Fruit fly (Drosophila melanogaster) whole organism, prepupa: ENCODE results near the gene SPARC.

Experiments used
- CG10631 ChIP-seq: fragments of 200-800 bp; sonication (Bioruptor generic); optimal IDR thresholded peaks from 2 replicates; lab custom pipeline; 2016; ENCODE audit warnings: missing biosample characterization, missing genetic modification characterization
- CG10669 ChIP-seq: fragments of 200-800 bp; sonication (Bioruptor generic); optimal IDR thresholded peaks from 3 replicates; lab custom pipeline; 2018; ENCODE audit warnings: missing biosample characterization, mild to moderate bottlenecking, missing genetic modification characterization, moderate library complexity
- CG11294 ChIP-seq: fragments of 200-800 bp; sonication (Bioruptor generic); IDR thresholded peaks from 2 replicates; pipeline ENCODE4 v1.3.6; 2022; ENCODE audit warnings: missing biosample characterization, missing genetic modification characterization
- CG11762 ChIP-seq: fragments of 200-800 bp; sonication (Bioruptor generic); optimal IDR thresholded peaks from 3 replicates; lab custom pipeline; 2016; ENCODE audit warnings: missing biosample characterization, missing genetic modification characterization; ENCODE audit not compliant: insufficient read depth
- CG11902 ChIP-seq: fragments of 200-800 bp; sonication (Bioruptor generic); optimal IDR thresholded peaks from 3 replicates; lab custom pipeline; 2016; ENCODE audit warnings: missing biosample characterization, missing genetic modification characterization
- CG15336 ChIP-seq: fragments of 200-800 bp; sonication (Bioruptor generic); IDR thresholded peaks from 2 replicates; pipeline ENCODE4 v1.3.6; 2022; ENCODE audit warnings: missing biosample characterization, missing genetic modification characterization
- CG1621 ChIP-seq: fragments of 200-800 bp; sonication (Bioruptor generic); optimal IDR thresholded peaks from 3 replicates; lab custom pipeline; 2018; ENCODE audit warnings: missing biosample characterization, mild to moderate bottlenecking, missing genetic modification characterization
- CG16779 ChIP-seq: fragments of 200-800 bp; sonication (Bioruptor generic); optimal IDR thresholded peaks from 3 replicates; lab custom pipeline; 2017; ENCODE audit warnings: missing biosample characterization, mild to moderate bottlenecking, missing genetic modification characterization
- CG31627 ChIP-seq: fragments of 200-800 bp; sonication (Bioruptor generic); optimal IDR thresholded peaks from 3 replicates; lab custom pipeline; 2016; ENCODE audit warnings: missing biosample characterization, missing genetic modification characterization
- CG32006 ChIP-seq: fragments of 200-800 bp; sonication (Bioruptor generic); optimal IDR thresholded peaks from 3 replicates; lab custom pipeline; 2017; ENCODE audit warnings: missing biosample characterization, mild to moderate bottlenecking, missing genetic modification characterization
- CG34406 ChIP-seq: fragments of 200-800 bp; sonication (Bioruptor generic); optimal IDR thresholded peaks from 3 replicates; lab custom pipeline; 2016; ENCODE audit warnings: missing biosample characterization, missing genetic modification characterization
- CG3919 ChIP-seq: fragments of 200-800 bp; sonication (Bioruptor generic); optimal IDR thresholded peaks from 3 replicates; lab custom pipeline; 2016; ENCODE audit warnings: missing biosample characterization, missing genetic modification characterization
- CG4318 ChIP-seq: fragments of 200-800 bp; sonication (Bioruptor generic); optimal IDR thresholded peaks from 3 replicates; lab custom pipeline; 2017; ENCODE audit warnings: missing biosample characterization, mild to moderate bottlenecking, missing genetic modification characterization
- CG6163 ChIP-seq: fragments of 200-800 bp; sonication (Bioruptor generic); IDR thresholded peaks from 3 replicates; pipeline ENCODE4 v1.3.6; 2022; ENCODE audit warnings: missing biosample characterization, missing genetic modification characterization
- CG6276 ChIP-seq: fragments of 200-800 bp; sonication (Bioruptor generic); optimal IDR thresholded peaks from 2 replicates; lab custom pipeline; 2017; ENCODE audit warnings: missing biosample characterization, mild to moderate bottlenecking, missing genetic modification characterization
- CG6808 ChIP-seq: fragments of 200-800 bp; sonication (Bioruptor generic); optimal IDR thresholded peaks from 3 replicates; lab custom pipeline; 2017; ENCODE audit warnings: missing biosample characterization, missing genetic modification characterization, mild to moderate bottlenecking, moderate library complexity, missing genetic modification reagents
- CG6854 ChIP-seq: fragments of 200-800 bp; sonication (Bioruptor generic); optimal IDR thresholded peaks from 2 replicates; lab custom pipeline; 2017; ENCODE audit warnings: missing biosample characterization, mild to moderate bottlenecking, missing genetic modification characterization
- CG7368 ChIP-seq: fragments of 200-800 bp; sonication (Bioruptor generic); optimal IDR thresholded peaks from 3 replicates; lab custom pipeline; 2016; ENCODE audit warnings: missing biosample characterization, missing genetic modification characterization
- CG8119 ChIP-seq: fragments of 200-800 bp; sonication (Bioruptor generic); IDR thresholded peaks from 3 replicates; pipeline ENCODE4 v1.3.6; 2022; ENCODE audit warnings: missing biosample characterization, missing genetic modification characterization
- CG8319 ChIP-seq: fragments of 200-800 bp; sonication (Bioruptor generic); optimal IDR thresholded peaks from 3 replicates; lab custom pipeline; 2016; ENCODE audit warnings: missing biosample characterization, missing genetic modification characterization
- CG8632 ChIP-seq: fragments of 200-800 bp; sonication (Bioruptor generic); optimal IDR thresholded peaks from 3 replicates; lab custom pipeline; 2016; ENCODE audit warnings: missing biosample characterization, missing genetic modification characterization
- CG9139 ChIP-seq: fragments of 200-800 bp; sonication (Bioruptor generic); optimal IDR thresholded peaks from 3 replicates; lab custom pipeline; 2017; ENCODE audit warnings: missing biosample characterization, mild to moderate bottlenecking, missing genetic modification characterization
- Eip78C ChIP-seq: fragments of 200-800 bp; sonication (Bioruptor generic); peaks from one replicate; lab custom pipeline; 2016; ENCODE audit warnings: missing biosample characterization, missing genetic modification characterization
- Eip93F ChIP-seq: fragments of 200-800 bp; sonication (Bioruptor generic); optimal IDR thresholded peaks from 2 replicates; lab custom pipeline; 2016; ENCODE audit warnings: missing biosample characterization, mild to moderate bottlenecking, missing genetic modification characterization
- Ets96B ChIP-seq: fragments of 200-800 bp; optimal IDR thresholded peaks from 2 replicates; lab custom pipeline; 2019; ENCODE audit warnings: missing biosample characterization, mild to moderate bottlenecking, missing genetic modification characterization, moderate library complexity
- Hr38 ChIP-seq: sonication (Bioruptor generic); optimal IDR thresholded peaks from 2 replicates; lab custom pipeline; 2016; ENCODE audit warnings: missing biosample characterization, missing genetic modification characterization
- Hr39 ChIP-seq: fragments of 200-800 bp; sonication (Bioruptor generic); optimal IDR thresholded peaks from 2 replicates; lab custom pipeline; 2016; ENCODE audit warnings: missing biosample characterization, missing genetic modification characterization
- Hr4 ChIP-seq: fragments of 200-800 bp; sonication (Bioruptor generic); optimal IDR thresholded peaks from 3 replicates; lab custom pipeline; 2016; ENCODE audit warnings: missing biosample characterization, missing genetic modification characterization
- Met ChIP-seq: fragments of 200-800 bp; sonication (Bioruptor generic); optimal IDR thresholded peaks from 3 replicates; lab custom pipeline; 2016; ENCODE audit warnings: missing biosample characterization, missing genetic modification characterization
- OdsH ChIP-seq: fragments of 200-800 bp; sonication (Bioruptor generic); optimal IDR thresholded peaks from 3 replicates; lab custom pipeline; 2016; ENCODE audit warnings: missing biosample characterization, missing genetic modification characterization
- Smox ChIP-seq: fragments of 200-800 bp; sonication (Bioruptor generic); optimal IDR thresholded peaks from 3 replicates; lab custom pipeline; 2016; ENCODE audit warnings: missing biosample characterization, missing genetic modification characterization
- Sox102F ChIP-seq: fragments of 200-800 bp; sonication (Bioruptor generic); optimal IDR thresholded peaks from 2 replicates; lab custom pipeline; 2016; ENCODE audit warnings: missing biosample characterization, mild to moderate bottlenecking, missing genetic modification characterization
- Sox14 ChIP-seq: fragments of 200-800 bp; sonication (Bioruptor generic); optimal IDR thresholded peaks from 3 replicates; lab custom pipeline; 2016; ENCODE audit warnings: missing biosample characterization, missing genetic modification characterization
- Sox15 ChIP-seq: fragments of 200-800 bp; sonication (Bioruptor generic); optimal IDR thresholded peaks from 3 replicates; lab custom pipeline; 2016; ENCODE audit warnings: missing biosample characterization, missing genetic modification characterization
- dac ChIP-seq: fragments of 200-800 bp; sonication (Bioruptor generic); optimal IDR thresholded peaks from 2 replicates; lab custom pipeline; 2017; ENCODE audit warnings: missing biosample characterization, mild to moderate bottlenecking, missing genetic modification characterization
- dsx ChIP-seq: fragments of 200-800 bp; optimal IDR thresholded peaks from 3 replicates; lab custom pipeline; 2019; ENCODE audit warnings: missing biosample characterization, mild to moderate bottlenecking, missing genetic modification characterization, moderate library complexity; ENCODE audit not compliant: poor library complexity, severe bottlenecking
- eg ChIP-seq: fragments of 200-800 bp; sonication (Bioruptor generic); IDR thresholded peaks from 3 replicates; pipeline ENCODE4 v1.3.6; 2022; ENCODE audit warnings: missing biosample characterization, missing genetic modification characterization
- esn ChIP-seq: fragments of 200-800 bp; sonication (Bioruptor generic); optimal IDR thresholded peaks from 2 replicates; lab custom pipeline; 2016; ENCODE audit warnings: missing biosample characterization, mild to moderate bottlenecking, missing genetic modification characterization, moderate library complexity
- fd85E ChIP-seq: fragments of 200-800 bp; sonication (Bioruptor generic); optimal IDR thresholded peaks from 3 replicates; lab custom pipeline; 2016; ENCODE audit warnings: missing biosample characterization, missing genetic modification characterization
- fkh ChIP-seq: fragments of 200-800 bp; sonication (Bioruptor generic); optimal IDR thresholded peaks from 3 replicates; lab custom pipeline; 2017; ENCODE audit warnings: missing biosample characterization, mild to moderate bottlenecking, missing genetic modification characterization, moderate library complexity
- pdm3 ChIP-seq: fragments of 200-800 bp; sonication (Bioruptor generic); optimal IDR thresholded peaks from 3 replicates; lab custom pipeline; 2016; ENCODE audit warnings: missing biosample characterization, missing genetic modification characterization
- salr ChIP-seq, 2 experiments: fragments of 200-800 bp; sonication (Bioruptor generic); optimal IDR thresholded peaks; 3 replicates each; lab custom pipeline; 2016 to 2018; ENCODE audit warnings: missing biosample characterization in 2 of 2, missing genetic modification characterization in 2 of 2, mild to moderate bottlenecking in 1 of 2
- spab ChIP-seq: fragments of 200-800 bp; sonication (Bioruptor generic); optimal IDR thresholded peaks from 2 replicates; lab custom pipeline; 2017; ENCODE audit warnings: missing biosample characterization, mild to moderate bottlenecking, missing genetic modification characterization, missing genetic modification reagents
- svp ChIP-seq: fragments of 200-800 bp; sonication (Bioruptor generic); peaks from one replicate; lab custom pipeline; 2016; ENCODE audit warnings: missing biosample characterization, missing genetic modification characterization
- topi ChIP-seq: fragments of 200-800 bp; sonication (Bioruptor generic); optimal IDR thresholded peaks from 3 replicates; lab custom pipeline; 2016; ENCODE audit warnings: missing biosample characterization, missing genetic modification characterization
- vri ChIP-seq: fragments of 200-800 bp; sonication (Bioruptor generic); optimal IDR thresholded peaks from 3 replicates; lab custom pipeline; 2016; ENCODE audit warnings: missing biosample characterization, mild to moderate bottlenecking, missing genetic modification characterization

The SPARC gene

dm6 chr3R:26867457-26868044 lies 4.2 kb downstream of the SPARC start:
- TF ChIP-seq eg = 0 out of 3 replicates have a peak, but pooled peaks have one; percentile 16
- no peak for TF ChIP-seq CG6163 (GFP tag; lab: Robert Waterston, UW)
- peak; percentile 49; the same call in 1 of the 2 replicates for TF ChIP-seq CG15336 (GFP tag; lab: Robert Waterston, UW)
- peak; percentile 37 for TF ChIP-seq Eip78C (GFP tag; lab: Kevin White, UChicago)
- TF ChIP-seq Sox102F = no peak
- peak; percentile 31; the same call in 1 of the 3 replicates for TF ChIP-seq CG8119 (GFP tag; lab: Robert Waterston, UW)

dm6 chr3R:26866577-26867456 lies 5.0 kb downstream of the SPARC start, which contains the start of the genes ball and His2Av:
Gene ball, minus strand, starts transcription at chr3R:26866807.
Gene His2Av, plus strand, starts transcription at chr3R:26866929.
- TF ChIP-seq CG11762 (GFP tag; lab: Kevin White, UChicago) = peak; percentile 58
- TF ChIP-seq CG10631 (GFP tag; lab: Kevin White, UChicago) = peak; percentile 79
- TF ChIP-seq CG11902 (GFP tag; lab: Kevin White, UChicago) = peak; percentile 69
- TF ChIP-seq Hr38 (GFP tag; lab: Kevin White, UChicago) = peak; percentile 61
- peak; percentile 83 for TF ChIP-seq esn
- TF ChIP-seq fkh = peak; percentile 6
- peak; percentile 90 for TF ChIP-seq Eip78C (GFP tag; lab: Kevin White, UChicago)
- TF ChIP-seq fd85E = no peak
- TF ChIP-seq Smox (GFP tag; lab: Kevin White, UChicago) = peak; percentile 79
- TF ChIP-seq Hr39 = peak; percentile 90
- TF ChIP-seq topi = peak; percentile 70
- TF ChIP-seq CG16779 = no peak
- TF ChIP-seq CG7368 (GFP tag; lab: Kevin White, UChicago) = peak; percentile 70
- peak; percentile 85 for TF ChIP-seq CG3919
- TF ChIP-seq Met (GFP tag; lab: Kevin White, UChicago) = peak; percentile 76
- peak; percentile 75 for TF ChIP-seq Sox15
- TF ChIP-seq CG32006 = peak; percentile 60
- TF ChIP-seq dac = peak; percentile 69
- TF ChIP-seq CG8632 = peak; percentile 66
- peak; percentile 69 for TF ChIP-seq Sox102F
- peak; percentile 88 for TF ChIP-seq svp (GFP tag; lab: Kevin White, UChicago)
- peak; percentile 72 for TF ChIP-seq CG8319 (GFP tag; lab: Kevin White, UChicago)
- TF ChIP-seq dsx (GFP tag; lab: Kevin White, UChicago) = peak; percentile 32
- TF ChIP-seq salr (GFP tag; optimal IDR thresholded peaks at IDR 0.05; lab: Kevin White, UChicago) = peak; percentile 32 to 37
- peak; percentile 53 for TF ChIP-seq Ets96B (tag; lab: Kevin White, UChicago)
- TF ChIP-seq CG10669 (GFP tag; lab: Kevin White, UChicago) = peak; percentile 53
- TF ChIP-seq vri (GFP tag; lab: Kevin White, UChicago) = peak; percentile 69
- TF ChIP-seq pdm3 (GFP tag; lab: Kevin White, UChicago) = peak; percentile 87
- TF ChIP-seq Eip93F (GFP tag; lab: Kevin White, UChicago) = peak; percentile 51
- TF ChIP-seq CG6808 (GFP tag; lab: Kevin White, UChicago) = peak; percentile 6
- peak; percentile 67 for TF ChIP-seq CG34406
- peak; percentile 74 for TF ChIP-seq CG15336 (GFP tag; lab: Robert Waterston, UW)
- TF ChIP-seq CG6854 (GFP tag; lab: Kevin White, UChicago) = no peak
- no peak for TF ChIP-seq CG4318 (GFP tag; lab: Kevin White, UChicago)
- TF ChIP-seq Sox14 (GFP tag; lab: Kevin White, UChicago) = peak; percentile 86
- TF ChIP-seq CG9139 (GFP tag; lab: Kevin White, UChicago) = no peak
- peak; percentile 87 for TF ChIP-seq CG1621 (tag; lab: Kevin White, UChicago)
- peak; percentile 27; the same call in 1 of the 2 replicates for TF ChIP-seq CG11294
- peak; percentile 90 for TF ChIP-seq CG31627 (GFP tag; lab: Kevin White, UChicago)
- peak; percentile 52; the same call in 1 of the 3 replicates for TF ChIP-seq CG8119 (GFP tag; lab: Robert Waterston, UW)
- peak; percentile 18 for TF ChIP-seq spab (GFP tag; lab: Kevin White, UChicago)
- TF ChIP-seq OdsH = peak; percentile 81
- TF ChIP-seq CG6276 = no peak
- peak; percentile 87 for TF ChIP-seq Hr4 (GFP tag; lab: Kevin White, UChicago)
